Fruit fly (Drosophila melanogaster): Measurements from ENCODE around the gene CG34166.
A peak's percentile ranks its signal among the peaks of the same experiment; 100 is the strongest.

The CG34166 gene

DNA sequence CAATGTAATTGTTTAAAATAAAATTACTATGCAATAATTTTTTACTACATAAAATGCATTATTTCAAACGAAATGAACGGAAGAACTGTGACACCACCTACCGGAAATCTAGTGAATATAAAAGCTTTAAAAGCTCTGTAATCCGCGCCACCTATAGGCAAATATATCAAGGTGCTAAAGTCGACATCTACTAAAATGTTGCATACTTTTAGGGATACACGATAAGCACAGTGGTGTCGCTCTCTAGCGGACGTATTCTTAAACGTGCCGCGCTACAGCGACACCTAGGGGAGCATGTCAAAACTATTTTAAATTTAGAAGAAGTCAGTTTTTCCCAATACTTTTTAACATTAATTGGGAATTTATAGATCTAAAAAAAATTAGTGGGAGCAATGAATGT is 36.8 kb upstream of the CG34166 start (continued):
- TF ChIP-seq oc (tag; optimal IDR thresholded peaks at IDR 0.05) (peak; percentile 13), Dad (GFP tag; optimal IDR thresholded peaks at IDR 0.05) (peak; percentile 83), CG13424 (tag; optimal IDR thresholded peaks at IDR 0.05) (peak; percentile 46), unpg (GFP tag; optimal IDR thresholded peaks at IDR 0.05) (peak; percentile 31), Adf1 (GFP tag; IDR thresholded peaks at IDR 0.05) (no peak), Pdp1 (GFP tag; optimal IDR thresholded peaks at IDR 0.05) (peak; percentile 72 to 84), CG32532 (GFP tag; IDR thresholded peaks at IDR 0.05) (peak; percentile 94), gsb (GFP tag; IDR thresholded peaks at IDR 0.05) (peak; percentile 58), CG9797 (GFP tag; optimal IDR thresholded peaks at IDR 0.05) (no peak), CG3726 (GFP tag; IDR thresholded peaks at IDR 0.05) (0 out of 3 replicates have a peak, but pooled peaks have one; percentile 33), Hr39 (optimal IDR thresholded peaks at IDR 0.05) (no peak), CG7745 (tag; optimal IDR thresholded peaks at IDR 0.05) (no peak), toy (GFP tag; IDR thresholded peaks at IDR 0.05) (no peak; the same call in 1 of the 2 replicates), CG6813 (GFP tag; optimal IDR thresholded peaks at IDR 0.05) (peak; percentile 45), tup (GFP tag; optimal IDR thresholded peaks at IDR 0.05) (no peak), Aef1 (GFP tag; IDR thresholded peaks at IDR 0.05) (peak; percentile 63; the same call in 2 of the 3 replicates), H15 (GFP tag; IDR thresholded peaks at IDR 0.05) (peak; percentile 30; the same call in 2 of the 3 replicates), CG7963 (GFP tag; IDR thresholded peaks at IDR 0.05; ENCODE audit: partially characterized antibody) (no peak), hth (optimal IDR thresholded peaks at IDR 0.05) (no peak), psq (GFP tag; optimal IDR thresholded peaks at IDR 0.05) (no peak), dpn (GFP tag; optimal IDR thresholded peaks at IDR 0.05) (peak; percentile 74 to 87), Atf3 (GFP tag; optimal IDR thresholded peaks at IDR 0.05) (peak; percentile 45), CG2116 (GFP tag; optimal IDR thresholded peaks at IDR 0.05) (peak; percentile 20), HLHmδ (GFP tag; optimal IDR thresholded peaks at IDR 0.05) (peak; percentile 56), CG10654 (GFP tag; optimal IDR thresholded peaks at IDR 0.05) (peak; percentile 59), CG11696 (GFP tag; IDR thresholded peaks at IDR 0.05) (0 out of 2 replicates have a peak, but pooled peaks have one; percentile 28), CG2678 (tag; optimal IDR thresholded peaks at IDR 0.05) (peak; percentile 57), CG4820 (GFP tag; optimal IDR thresholded peaks at IDR 0.05) (peak; percentile 77), twi (tag; optimal IDR thresholded peaks at IDR 0.05) (peak; percentile 48), CG6854 (GFP tag; optimal IDR thresholded peaks at IDR 0.05) (peak; percentile 21), nerfin-2 (GFP tag; IDR thresholded peaks at IDR 0.05; ENCODE audit: partially characterized antibody) (no peak), wek (GFP tag; optimal IDR thresholded peaks at IDR 0.05) (peak; percentile 28), CG11560 (tag; IDR thresholded peaks at IDR 0.05) (no peak), CG15601 (tag; optimal IDR thresholded peaks at IDR 0.05) (peak; percentile 62), CG9876 (GFP tag; optimal IDR thresholded peaks at IDR 0.05) (peak; percentile 31), Mad (GFP tag; optimal IDR thresholded peaks at IDR 0.05) (peak; percentile 47), Hand (GFP tag; optimal IDR thresholded peaks at IDR 0.05) (no peak), Kr (GFP tag; optimal IDR thresholded peaks at IDR 0.05) (no peak), tgo (GFP tag; IDR thresholded peaks at IDR 0.05) (peak; percentile 68), CG6654 (GFP tag; optimal IDR thresholded peaks at IDR 0.05) (peak; percentile 37), gce (GFP tag; IDR thresholded peaks at IDR 0.05) (no peak), CG1603 (tag; optimal IDR thresholded peaks at IDR 0.05) (peak; percentile 51), CG17802 (tag; optimal IDR thresholded peaks at IDR 0.05) (peak; percentile 45), odd (GFP tag; optimal IDR thresholded peaks at IDR 0.05) (no peak), zen (tag; optimal IDR thresholded peaks at IDR 0.05) (peak; percentile 76), CG15696 (tag; optimal IDR thresholded peaks at IDR 0.05) (peak; percentile 86), HmgZ (tag; optimal IDR thresholded peaks at IDR 0.05) (peak; percentile 74), crp (GFP tag; optimal IDR thresholded peaks at IDR 0.05) (no peak), her (GFP tag; optimal IDR thresholded peaks at IDR 0.05) (peak; percentile 76), Dip2 (GFP tag; IDR thresholded peaks at IDR 0.05) (peak; percentile 60), zf30C (GFP tag; optimal IDR thresholded peaks at IDR 0.05) (no peak)

Measured in whole organism, embryonic.